Worm (Caenorhabditis elegans) whole organism, mixed stage, embryonic: Measurements from ENCODE around the gene str-253.

Experiments used
- M03D4.4 ChIP-seq: sonication (generic microtip); optimal IDR thresholded peaks from 2 replicates; lab custom pipeline; 2017; ENCODE audit warnings: mild to moderate bottlenecking, missing genetic modification characterization, missing compliant biosample characterization
- bed-3 ChIP-seq: fragments of 200-800 bp; sonication (Bioruptor generic); optimal IDR thresholded peaks from 3 replicates; lab custom pipeline; 2018; ENCODE audit warnings: mild to moderate bottlenecking, missing genetic modification characterization, moderate library complexity, missing compliant biosample characterization
- blmp-1 ChIP-seq: fragments of 150-350 bp; optimal IDR thresholded peaks from 2 replicates; lab custom pipeline; 2014; ENCODE audit warnings: missing biosample characterization, missing genetic modification characterization
- ceh-39 ChIP-seq: fragments of 150-350 bp; optimal IDR thresholded peaks from 2 replicates; lab custom pipeline; 2014; ENCODE audit warnings: missing biosample characterization, missing genetic modification characterization
- ceh-43 ChIP-seq: fragments of 200-800 bp; sonication (Bioruptor generic); optimal IDR thresholded peaks from 2 replicates; lab custom pipeline; 2018; ENCODE audit warnings: mild to moderate bottlenecking, missing genetic modification characterization, moderate library complexity, missing compliant biosample characterization
- ceh-83 ChIP-seq: fragments of 200-800 bp; sonication (Bioruptor generic); optimal IDR thresholded peaks from 2 replicates; lab custom pipeline; 2018; ENCODE audit warnings: mild to moderate bottlenecking, missing genetic modification characterization, missing compliant biosample characterization
- ces-1 ChIP-seq: fragments of 150-350 bp; optimal IDR thresholded peaks from 2 replicates; lab custom pipeline; 2014; ENCODE audit warnings: missing biosample characterization, missing genetic modification reagents, missing genetic modification characterization
- cnd-1 ChIP-seq: fragments of 200-800 bp; sonication (Bioruptor generic); optimal IDR thresholded peaks from 2 replicates; lab custom pipeline; 2018; ENCODE audit warnings: mild to moderate bottlenecking, missing genetic modification characterization, missing compliant biosample characterization
- drap-1 ChIP-seq: fragments of 200-800 bp; sonication (Bioruptor generic); optimal IDR thresholded peaks from 3 replicates; lab custom pipeline; 2018; ENCODE audit warnings: mild to moderate bottlenecking, missing genetic modification characterization, missing compliant biosample characterization
- elt-1 ChIP-seq: sonication (generic microtip); optimal IDR thresholded peaks from 2 replicates; lab custom pipeline; 2017; ENCODE audit warnings: missing genetic modification characterization, mild to moderate bottlenecking, missing compliant biosample characterization, antibody characterized with exemption, moderate library complexity, borderline replicate concordance; ENCODE audit not compliant: insufficient read depth
- elt-3 ChIP-seq: fragments of 150-350 bp; optimal IDR thresholded peaks from 2 replicates; lab custom pipeline; 2014; ENCODE audit warnings: missing biosample characterization, missing genetic modification characterization
- flh-1 ChIP-seq: fragments of 200-800 bp; sonication (Bioruptor generic); optimal IDR thresholded peaks from 2 replicates; lab custom pipeline; 2018; ENCODE audit warnings: mild to moderate bottlenecking, missing genetic modification characterization, moderate library complexity, missing compliant biosample characterization
- ham-2 ChIP-seq: fragments of 200-800 bp; sonication (Bioruptor generic); optimal IDR thresholded peaks from 2 replicates; lab custom pipeline; 2018; ENCODE audit warnings: mild to moderate bottlenecking, missing genetic modification characterization, missing compliant biosample characterization
- hlh-1 ChIP-seq: fragments of 150-350 bp; optimal IDR thresholded peaks from 2 replicates; lab custom pipeline; 2014; ENCODE audit warnings: missing biosample characterization, missing genetic modification reagents, missing genetic modification characterization
- lin-13 ChIP-seq: fragments of 150-350 bp; optimal IDR thresholded peaks from 2 replicates; lab custom pipeline; 2014; ENCODE audit warnings: missing biosample characterization, missing genetic modification characterization
- lin-32 ChIP-seq: fragments of 200-800 bp; sonication (Bioruptor generic); optimal IDR thresholded peaks from 2 replicates; lab custom pipeline; 2018; ENCODE audit warnings: mild to moderate bottlenecking, missing genetic modification characterization, missing compliant biosample characterization
- lsy-2 ChIP-seq: fragments of 150-350 bp; optimal IDR thresholded peaks from 2 replicates; lab custom pipeline; 2014; ENCODE audit warnings: missing biosample characterization, missing genetic modification characterization
- mab-5 ChIP-seq: fragments of 150-350 bp; optimal IDR thresholded peaks from 2 replicates; lab custom pipeline; 2014; ENCODE audit warnings: missing biosample characterization, missing genetic modification characterization
- mep-1 ChIP-seq: fragments of 150-350 bp; optimal IDR thresholded peaks from 2 replicates; lab custom pipeline; 2017; ENCODE audit warnings: missing biosample characterization, missing genetic modification reagents, missing genetic modification characterization, inconsistent platforms
- mls-2 ChIP-seq: sonication (generic microtip); optimal IDR thresholded peaks from 2 replicates; lab custom pipeline; 2016; ENCODE audit warnings: mild to moderate bottlenecking, missing genetic modification characterization, moderate library complexity, missing compliant biosample characterization
- nhr-12 ChIP-seq: fragments of 150-350 bp; optimal IDR thresholded peaks from 2 replicates; lab custom pipeline; 2014; ENCODE audit warnings: missing biosample characterization, missing genetic modification characterization
- nhr-2 ChIP-seq: fragments of 150-350 bp; optimal IDR thresholded peaks from 2 replicates; lab custom pipeline; 2014; ENCODE audit warnings: missing biosample characterization, missing genetic modification characterization
- nhr-237 ChIP-seq: fragments of 150-350 bp; optimal IDR thresholded peaks from 2 replicates; lab custom pipeline; 2014; ENCODE audit warnings: missing biosample characterization, missing genetic modification characterization
- nhr-28 ChIP-seq: fragments of 150-350 bp; optimal IDR thresholded peaks from 2 replicates; lab custom pipeline; 2014; ENCODE audit warnings: missing biosample characterization, missing genetic modification characterization
- nhr-76 ChIP-seq: sonication (generic microtip); optimal IDR thresholded peaks from 2 replicates; lab custom pipeline; 2017; ENCODE audit warnings: missing biosample characterization, missing genetic modification characterization
- sptf-1 ChIP-seq: sonication (generic microtip); optimal IDR thresholded peaks from 2 replicates; lab custom pipeline; 2017; ENCODE audit warnings: mild to moderate bottlenecking, missing genetic modification characterization, moderate library complexity, missing compliant biosample characterization
- unc-120 ChIP-seq: sonication (generic microtip); optimal IDR thresholded peaks from 2 replicates; lab custom pipeline; 2017; ENCODE audit warnings: missing genetic modification characterization, missing compliant biosample characterization; ENCODE audit not compliant: poor library complexity, severe bottlenecking
- unc-39 ChIP-seq: fragments of 150-350 bp; optimal IDR thresholded peaks from 2 replicates; lab custom pipeline; 2014; ENCODE audit warnings: missing biosample characterization, missing genetic modification characterization
- unc-62 ChIP-seq: fragments of 150-350 bp; optimal IDR thresholded peaks from 2 replicates; lab custom pipeline; 2014; ENCODE audit warnings: missing biosample characterization, missing genetic modification reagents, missing genetic modification characterization
- zip-8 ChIP-seq: fragments of 150-350 bp; optimal IDR thresholded peaks from 2 replicates; lab custom pipeline; 2014; ENCODE audit warnings: missing biosample characterization, missing genetic modification characterization
- ztf-11 ChIP-seq: fragments of 150-350 bp; optimal IDR thresholded peaks from 2 replicates; lab custom pipeline; 2014; ENCODE audit warnings: missing biosample characterization, missing genetic modification characterization

The str-253 gene

ce11 chrV:2274253-2274892, 20.0 kb upstream of the str-253 start, which contains the start of the genes Y5H2A.4 and abu-4:
Gene Y5H2A.4, minus strand, starts transcription at chrV:2274353.
Gene abu-4, plus strand, starts transcription at chrV:2274842.
- TF ChIP-seq mep-1 (tag; lab: Kevin White, UChicago) (no peak), drap-1 (no peak), unc-39 (tag; lab: Kevin White, UChicago) (no peak), elt-3 (tag; lab: Kevin White, UChicago) (no peak), lin-32 (GFP tag; lab: Kevin White, UChicago) (no peak), elt-1 (no peak), nhr-76 (tag; lab: Kevin White, UChicago) (no peak), M03D4.4 (tag; lab: Kevin White, UChicago) (no peak), nhr-237 (tag; lab: Kevin White, UChicago) (no peak), ceh-39 (tag; lab: Kevin White, UChicago) (no peak), nhr-12 (no peak), bed-3 (no peak), mls-2 (tag; lab: Kevin White, UChicago) (no peak)

ce11 chrV:2271750-2272149, 17.3 kb upstream of the str-253 start, which contains the start of gene Y5H2A.1:
Gene Y5H2A.1, minus strand, starts transcription at chrV:2271850.
- TF ChIP-seq nhr-237 (tag; lab: Kevin White, UChicago) (no peak), nhr-76 (tag; lab: Kevin White, UChicago) (no peak), nhr-12 (no peak), ceh-39 (tag; lab: Kevin White, UChicago) (no peak), cnd-1 (no peak), elt-1 (no peak), unc-62 (GFP tag; lab: Kevin White, UChicago) (no peak), hlh-1 (tag; lab: Kevin White, UChicago) (no peak), elt-3 (tag; lab: Kevin White, UChicago) (no peak), mls-2 (tag; lab: Kevin White, UChicago) (no peak), lin-32 (GFP tag; lab: Kevin White, UChicago) (no peak), sptf-1 (tag; lab: Kevin White, UChicago) (no peak), ham-2 (GFP tag; lab: Kevin White, UChicago) (no peak)

ce11 chrV:2266958-2267357, 12.6 kb upstream of the str-253 start, which contains the start of gene nhr-275:
Gene nhr-275, minus strand, starts transcription at chrV:2267058.
- TF ChIP-seq nhr-2 (tag; lab: Kevin White, UChicago) (no peak), lin-13 (tag; lab: Kevin White, UChicago) (no peak), lin-32 (GFP tag; lab: Kevin White, UChicago) (no peak), ceh-83 (GFP tag; lab: Kevin White, UChicago) (no peak), sptf-1 (tag; lab: Kevin White, UChicago) (no peak), cnd-1 (no peak), zip-8 (tag; lab: Kevin White, UChicago) (no peak), drap-1 (no peak), ceh-39 (tag; lab: Kevin White, UChicago) (no peak), nhr-12 (no peak), ztf-11 (tag; lab: Kevin White, UChicago) (no peak), unc-120 (tag; lab: Kevin White, UChicago) (no peak), blmp-1 (no peak), lsy-2 (tag; lab: Kevin White, UChicago) (no peak), hlh-1 (tag; lab: Kevin White, UChicago) (no peak), unc-39 (tag; lab: Kevin White, UChicago) (no peak), mab-5 (tag; lab: Kevin White, UChicago) (no peak), mep-1 (tag; lab: Kevin White, UChicago) (no peak), ham-2 (GFP tag; lab: Kevin White, UChicago) (no peak)

DNA sequence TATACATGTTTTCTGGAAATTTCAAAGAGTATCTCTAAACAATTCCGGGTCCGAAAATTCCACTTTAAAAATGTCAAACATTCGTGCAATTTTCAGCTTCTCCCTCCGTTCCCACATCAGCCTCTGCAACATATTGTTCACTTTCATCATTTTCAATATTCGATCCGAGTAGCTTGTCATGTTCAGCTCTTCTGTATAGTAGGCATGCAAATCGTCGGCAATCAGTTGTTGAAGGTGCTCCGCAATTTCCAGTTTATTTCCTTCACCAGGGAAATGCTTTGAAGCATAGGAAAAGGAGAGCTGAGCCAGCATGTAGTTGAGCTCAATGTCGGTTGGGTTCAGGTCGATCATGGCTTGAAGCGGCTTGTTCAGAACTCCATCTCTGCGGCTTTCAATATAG, 10.5 kb upstream of the str-253 start:
- no peak for TF ChIP-seq ceh-83 (GFP tag; lab: Kevin White, UChicago)
- no peak for TF ChIP-seq flh-1 (GFP tag; lab: Kevin White, UChicago)
- TF ChIP-seq unc-120 (tag; lab: Kevin White, UChicago): no peak
- no peak for TF ChIP-seq drap-1
- TF ChIP-seq unc-39 (tag; lab: Kevin White, UChicago): no peak
- no peak for TF ChIP-seq cnd-1
- TF ChIP-seq ceh-43 (GFP tag; lab: Kevin White, UChicago): no peak
- no peak for TF ChIP-seq nhr-76 (tag; lab: Kevin White, UChicago)
- no peak for TF ChIP-seq nhr-28 (tag; lab: Kevin White, UChicago)
- TF ChIP-seq ces-1 (GFP tag; lab: Kevin White, UChicago): no peak
- TF ChIP-seq, all 35 proteins: peak for 0
